Fruit fly (Drosophila melanogaster): Measurements from ENCODE around the gene S.

S gene

DNA sequence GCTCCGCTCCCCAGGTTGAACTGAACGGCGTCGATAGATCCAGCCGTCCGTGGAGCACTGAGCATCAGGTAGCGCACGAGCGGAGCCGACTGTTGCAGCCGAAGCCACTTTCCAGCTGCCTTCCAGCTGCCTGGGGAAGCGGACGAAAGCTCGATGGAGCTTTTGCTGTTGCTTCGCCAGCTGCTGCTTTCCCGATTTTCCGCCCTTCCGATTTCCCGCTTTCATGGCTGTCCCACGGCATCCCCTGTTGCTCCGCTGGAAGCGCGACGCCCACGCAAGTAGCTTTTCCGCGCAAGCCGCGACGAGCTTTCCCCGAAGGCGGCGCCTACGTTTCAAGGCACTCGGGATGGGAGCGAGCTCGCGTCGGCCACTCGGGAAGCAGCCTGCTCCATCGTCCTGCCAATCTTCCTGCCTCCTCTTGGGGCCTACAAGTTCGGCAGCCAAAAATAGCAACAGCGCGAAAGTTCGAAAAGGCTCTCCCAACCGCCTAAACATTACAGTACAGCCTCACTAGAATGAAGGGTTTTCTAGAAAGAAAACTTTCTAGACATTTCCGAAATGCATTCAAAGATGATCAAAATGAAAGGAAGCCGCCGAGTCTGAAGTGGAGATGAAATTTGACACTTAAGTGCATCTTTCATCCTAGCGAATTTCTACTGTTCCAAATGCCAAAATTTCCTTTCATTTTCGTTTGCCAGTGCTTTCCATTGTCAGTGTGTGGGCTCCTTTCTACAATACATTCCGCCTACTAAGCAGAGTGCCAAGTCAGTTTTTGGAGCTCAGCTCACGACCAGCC is 34.2 kb downstream of the S start (continued):
- no peak for TF ChIP-seq pnt (GFP tag; optimal IDR thresholded peaks at IDR 0.05)
- no peak for TF ChIP-seq CG12744 (GFP tag; optimal IDR thresholded peaks at IDR 0.05)
- peak; percentile 87 for TF ChIP-seq Med (GFP tag)
- TF ChIP-seq CG17361 (GFP tag; IDR thresholded peaks at IDR 0.05), result no peak
- TF ChIP-seq cad (GFP tag; optimal IDR thresholded peaks at IDR 0.05), result no peak
- TF ChIP-seq Lhr (GFP tag; optimal IDR thresholded peaks at IDR 0.05), result no peak
- TF ChIP-seq CG15514 (GFP tag; optimal IDR thresholded peaks at IDR 0.05), result no peak
- 0 out of 3 replicates have a peak, but pooled peaks have one; percentile 29 for TF ChIP-seq CG11456 (GFP tag; IDR thresholded peaks at IDR 0.05)
- TF ChIP-seq ash1 (GFP tag; optimal IDR thresholded peaks at IDR 0.05), result no peak
- TF ChIP-seq C15 (GFP tag; IDR thresholded peaks at IDR 0.05), result no peak
- TF ChIP-seq CG1233 (GFP tag; optimal IDR thresholded peaks at IDR 0.05), result no peak
- TF ChIP-seq Kr (GFP tag; optimal IDR thresholded peaks at IDR 0.05), result no peak
- TF ChIP-seq rib (GFP tag; IDR thresholded peaks at IDR 0.05), result no peak
- no peak for TF ChIP-seq crc (GFP tag; optimal IDR thresholded peaks at IDR 0.05)
- no peak for TF ChIP-seq zf30C (GFP tag; optimal IDR thresholded peaks at IDR 0.05)
- no peak for TF ChIP-seq CG2889 (GFP tag; IDR thresholded peaks at IDR 0.05)
- TF ChIP-seq tgo (GFP tag; IDR thresholded peaks at IDR 0.05), result peak; percentile 45; the same call in 2 of the 3 replicates
- TF ChIP-seq CG8388 (GFP tag; optimal IDR thresholded peaks at IDR 0.05), result no peak
- TF ChIP-seq Fer1 (GFP tag; optimal IDR thresholded peaks at IDR 0.05), result peak; percentile 29
- no peak for TF ChIP-seq Usf (GFP tag; optimal IDR thresholded peaks at IDR 0.05)
- no peak for TF ChIP-seq sd (tag; optimal IDR thresholded peaks at IDR 0.05)
- no peak for TF ChIP-seq CG6254 (GFP tag; optimal IDR thresholded peaks at IDR 0.05)
- TF ChIP-seq CG7928 (GFP tag; optimal IDR thresholded peaks at IDR 0.05), result no peak
- peak; percentile 30 for TF ChIP-seq gro (GFP tag; optimal IDR thresholded peaks at IDR 0.05)
- TF ChIP-seq CG17829 (tag; optimal IDR thresholded peaks at IDR 0.05), result no peak
- no peak for TF ChIP-seq fd102C (GFP tag; optimal IDR thresholded peaks at IDR 0.05)
- peak; percentile 45 for TF ChIP-seq sob (GFP tag; IDR thresholded peaks at IDR 0.05)
- TF ChIP-seq pita (GFP tag; optimal IDR thresholded peaks at IDR 0.05), result no peak
- TF ChIP-seq CG12391 (tag; optimal IDR thresholded peaks at IDR 0.05), result peak; percentile 12
- no peak for TF ChIP-seq CG14050 (GFP tag; IDR thresholded peaks at IDR 0.05)
- 0 out of 2 replicates have a peak, but pooled peaks have one; percentile 8 for TF ChIP-seq CG3847 (GFP tag; IDR thresholded peaks at IDR 0.05)
- no peak for TF ChIP-seq hb (GFP tag; IDR thresholded peaks at IDR 0.05; ENCODE audit: partially characterized antibody)
- TF ChIP-seq Fer3 (tag; optimal IDR thresholded peaks at IDR 0.05), result peak; percentile 28
- no peak for TF ChIP-seq br (optimal IDR thresholded peaks at IDR 0.05)
- TF ChIP-seq vnd (GFP tag; IDR thresholded peaks at IDR 0.05; ENCODE audit: partially characterized antibody), result no peak
- no peak for TF ChIP-seq Oli (tag; optimal IDR thresholded peaks at IDR 0.05)
- TF ChIP-seq Atf-2 (GFP tag; optimal IDR thresholded peaks at IDR 0.05), result no peak
- peak; percentile 53 for TF ChIP-seq Meics (GFP tag; optimal IDR thresholded peaks at IDR 0.05)
- TF ChIP-seq CG12659 (GFP tag; optimal IDR thresholded peaks at IDR 0.05), result no peak
- TF ChIP-seq Doc3 (GFP tag; IDR thresholded peaks at IDR 0.05; ENCODE audit: partially characterized antibody), result no peak
- TF ChIP-seq CG14667 (GFP tag; IDR thresholded peaks at IDR 0.05), result no peak
- TF ChIP-seq CG11560 (tag; IDR thresholded peaks at IDR 0.05), result no peak
- no peak for TF ChIP-seq HLH4C (GFP tag; IDR thresholded peaks at IDR 0.05; ENCODE audit: partially characterized antibody)
- TF ChIP-seq Neu2 (GFP tag; optimal IDR thresholded peaks at IDR 0.05; ENCODE audit: borderline replicate concordance), result no peak
- TF ChIP-seq CG18764 (GFP tag; optimal IDR thresholded peaks at IDR 0.05), result no peak
- peak; percentile 18 for TF ChIP-seq CG3281 (GFP tag; optimal IDR thresholded peaks at IDR 0.05)
- no peak for TF ChIP-seq pan (optimal IDR thresholded peaks at IDR 0.05)
- peak in 1 of 2 experiments; percentile 51 for TF ChIP-seq pan (GFP tag; optimal IDR thresholded peaks at IDR 0.05 in 1 of 2, IDR thresholded peaks at IDR 0.05 in 1 of 2)
- TF ChIP-seq ham (GFP tag; IDR thresholded peaks at IDR 0.05), result no peak
- 0 out of 3 replicates have a peak, but pooled peaks have one; percentile 22 for TF ChIP-seq CG34422 (GFP tag; IDR thresholded peaks at IDR 0.05)
